Worm (Caenorhabditis elegans) whole organism, L4 larva: Measurements from ENCODE around the gene ttr-27.

ENCODE experiments used
- D1046.2 ChIP-seq: fragments of 200-800 bp; sonication (Bioruptor generic); IDR thresholded peaks from 2 replicates; pipeline ENCODE4 v1.3.6; 2022; ENCODE audit warnings: missing genetic modification characterization, missing compliant biosample characterization
- F37D6.2 ChIP-seq: sonication (generic microtip); optimal IDR thresholded peaks from 2 replicates; lab custom pipeline; 2016; ENCODE audit warnings: mild to moderate bottlenecking, missing genetic modification characterization, missing compliant biosample characterization
- F49E8.2 ChIP-seq: sonication (generic microtip); optimal IDR thresholded peaks from 2 replicates; lab custom pipeline; 2016; ENCODE audit warnings: missing compliant biosample characterization, mild to moderate bottlenecking, missing genetic modification characterization, borderline replicate concordance
- T20F7.1 ChIP-seq: fragments of 200-800 bp; sonication (Bioruptor generic); optimal IDR thresholded peaks from 2 replicates; lab custom pipeline; 2018; ENCODE audit warnings: mild to moderate bottlenecking, missing genetic modification characterization, missing compliant biosample characterization
- T26A8.4 ChIP-seq: fragments of 200-800 bp; sonication (Bioruptor generic); IDR thresholded peaks from 2 replicates; pipeline ENCODE4 v1.3.6; 2022; ENCODE audit warnings: missing genetic modification characterization, missing compliant biosample characterization
- aha-1 ChIP-seq: fragments of 150-350 bp; peaks from one replicate; lab custom pipeline; 2014; ENCODE audit warnings: missing biosample characterization, missing genetic modification characterization
- arid-1 ChIP-seq: fragments of 200-800 bp; sonication (Bioruptor generic); conservative IDR thresholded peaks from 2 replicates; pipeline ENCODE4 v1.3.6; 2022; ENCODE audit warnings: missing genetic modification reagents, missing genetic modification characterization, missing compliant biosample characterization
- attf-4 ChIP-seq: sonication (generic microtip); optimal IDR thresholded peaks from 3 replicates; lab custom pipeline; 2017; ENCODE audit warnings: missing biosample characterization, missing genetic modification characterization
- ceh-20 ChIP-seq: fragments of 200-800 bp; sonication (Bioruptor generic); IDR thresholded peaks from 2 replicates; pipeline ENCODE4 v1.3.6; 2022; ENCODE audit warnings: missing genetic modification reagents, missing genetic modification characterization, missing compliant biosample characterization
- ceh-32 ChIP-seq: sonication (generic microtip); optimal IDR thresholded peaks from 2 replicates; lab custom pipeline; 2016; ENCODE audit warnings: mild to moderate bottlenecking, missing genetic modification characterization, missing compliant biosample characterization; ENCODE audit not compliant: poor library complexity
- daf-16 ChIP-seq, 3 experiments: sonication (generic microtip); optimal IDR thresholded peaks; 2 replicates each; lab custom pipeline; 2016 to 2017; ENCODE audit warnings: missing genetic modification characterization in 3 of 3, missing genetic modification reagents in 3 of 3, mild to moderate bottlenecking in 2 of 3, missing compliant biosample characterization in 2 of 3, missing biosample characterization in 1 of 3, moderate library complexity in 1 of 3
- daf-8 ChIP-seq: fragments of 200-800 bp; sonication (Bioruptor generic); IDR thresholded peaks from 2 replicates; pipeline ENCODE4 v1.3.6; 2022; ENCODE audit warnings: missing genetic modification characterization, missing compliant biosample characterization
- dmd-6 ChIP-seq: fragments of 200-800 bp; sonication (Bioruptor generic); IDR thresholded peaks from 2 replicates; pipeline ENCODE4 v1.3.6; 2022; ENCODE audit warnings: missing genetic modification reagents, missing genetic modification characterization, missing compliant biosample characterization
- dpl-1 ChIP-seq: fragments of 150-350 bp; optimal IDR thresholded peaks from 2 replicates; lab custom pipeline; 2014; ENCODE audit warnings: missing biosample characterization, missing genetic modification reagents, missing genetic modification characterization
- dve-1 ChIP-seq: sonication (generic microtip); optimal IDR thresholded peaks from 2 replicates; lab custom pipeline; 2017; ENCODE audit warnings: antibody characterized with exemption, mild to moderate bottlenecking, missing genetic modification characterization, missing compliant biosample characterization; ENCODE audit not compliant: insufficient read depth
- egl-27 ChIP-seq: sonication (generic microtip); optimal IDR thresholded peaks from 3 replicates; lab custom pipeline; 2017; ENCODE audit warnings: missing biosample characterization, missing genetic modification reagents, missing genetic modification characterization
- hlh-11 ChIP-seq: fragments of 200-800 bp; sonication (Bioruptor generic); optimal IDR thresholded peaks from 2 replicates; lab custom pipeline; 2018; ENCODE audit warnings: mild to moderate bottlenecking, missing genetic modification characterization, missing compliant biosample characterization
- hlh-30 ChIP-seq: sonication (generic microtip); optimal IDR thresholded peaks from 2 replicates; lab custom pipeline; 2017; ENCODE audit warnings: antibody characterized with exemption, mild to moderate bottlenecking, missing genetic modification characterization, missing compliant biosample characterization; ENCODE audit not compliant: insufficient read depth
- hmg-1.1 ChIP-seq: fragments of 200-800 bp; sonication (Bioruptor generic); IDR thresholded peaks from 2 replicates; pipeline ENCODE4 v1.3.6; 2022; ENCODE audit warnings: missing genetic modification reagents, missing genetic modification characterization, missing compliant biosample characterization
- lin-1 ChIP-seq: fragments of 200-800 bp; sonication (Bioruptor generic); IDR thresholded peaks from 2 replicates; pipeline ENCODE4 v1.3.6; 2022; ENCODE audit warnings: missing genetic modification reagents, missing genetic modification characterization, missing compliant biosample characterization
- lin-13 ChIP-seq: fragments of 150-350 bp; optimal IDR thresholded peaks from 2 replicates; lab custom pipeline; 2014; ENCODE audit warnings: missing biosample characterization, missing genetic modification reagents, missing genetic modification characterization
- lin-29 ChIP-seq: fragments of 200-800 bp; sonication (Bioruptor generic); IDR thresholded peaks from 2 replicates; pipeline ENCODE4 v1.3.6; 2022; ENCODE audit warnings: missing genetic modification reagents, missing genetic modification characterization, missing compliant biosample characterization
- mdl-1 ChIP-seq, 2 experiments: fragments of 150-350 bp in 1 of 2; sonication (generic microtip) in 1 of 2; optimal IDR thresholded peaks; 2 replicates each; lab custom pipeline; 2014 to 2017; ENCODE audit warnings: missing biosample characterization in 2 of 2, missing genetic modification characterization in 2 of 2
- mxl-2 ChIP-seq: fragments of 200-800 bp; sonication (Bioruptor generic); conservative IDR thresholded peaks from 2 replicates; pipeline ENCODE4 v1.3.6; 2022; ENCODE audit warnings: missing genetic modification reagents, missing genetic modification characterization, missing compliant biosample characterization
- mxl-3 ChIP-seq: fragments of 200-800 bp; sonication (Bioruptor generic); optimal IDR thresholded peaks from 2 replicates; lab custom pipeline; 2018; ENCODE audit warnings: mild to moderate bottlenecking, missing genetic modification characterization, missing compliant biosample characterization
- nhr-102 ChIP-seq: sonication (generic microtip); optimal IDR thresholded peaks from 2 replicates; lab custom pipeline; 2016; ENCODE audit warnings: mild to moderate bottlenecking, missing genetic modification characterization, moderate library complexity, missing compliant biosample characterization
- nhr-111 ChIP-seq: fragments of 200-800 bp; sonication (Bioruptor generic); optimal IDR thresholded peaks from 2 replicates; lab custom pipeline; 2018; ENCODE audit warnings: mild to moderate bottlenecking, missing genetic modification characterization, missing compliant biosample characterization
- nhr-28 ChIP-seq: fragments of 150-350 bp; optimal IDR thresholded peaks from 2 replicates; lab custom pipeline; 2014; ENCODE audit warnings: missing biosample characterization, missing genetic modification characterization
- nhr-41 ChIP-seq: fragments of 200-800 bp; sonication (Bioruptor generic); IDR thresholded peaks from 2 replicates; pipeline ENCODE4 v1.3.6; 2022; ENCODE audit warnings: missing genetic modification reagents, missing genetic modification characterization, missing compliant biosample characterization
- nhr-42 ChIP-seq: fragments of 200-800 bp; sonication (Bioruptor generic); IDR thresholded peaks from 2 replicates; pipeline ENCODE4 v1.3.6; 2022; ENCODE audit warnings: missing genetic modification characterization, missing compliant biosample characterization
- nhr-48 ChIP-seq: sonication (generic microtip); optimal IDR thresholded peaks from 2 replicates; lab custom pipeline; 2016; ENCODE audit warnings: mild to moderate bottlenecking, missing genetic modification characterization, missing compliant biosample characterization
- nhr-77 ChIP-seq: fragments of 150-350 bp; optimal IDR thresholded peaks from 2 replicates; lab custom pipeline; 2014; ENCODE audit warnings: missing biosample characterization, missing genetic modification characterization
- php-3 ChIP-seq: fragments of 200-800 bp; sonication (Bioruptor generic); IDR thresholded peaks from 2 replicates; pipeline ENCODE4 v1.3.6; 2022; ENCODE audit warnings: missing genetic modification reagents, missing genetic modification characterization, missing compliant biosample characterization
- pqm-1 ChIP-seq: sonication (generic microtip); optimal IDR thresholded peaks from 2 replicates; lab custom pipeline; 2017; ENCODE audit warnings: missing biosample characterization, missing genetic modification characterization
- sdz-12 ChIP-seq: fragments of 200-800 bp; sonication (Bioruptor generic); optimal IDR thresholded peaks from 2 replicates; lab custom pipeline; 2018; ENCODE audit warnings: mild to moderate bottlenecking, missing genetic modification characterization, missing compliant biosample characterization
- skn-1 ChIP-seq: fragments of 150-350 bp; optimal IDR thresholded peaks from 2 replicates; lab custom pipeline; 2014; ENCODE audit warnings: missing biosample characterization, missing genetic modification characterization
- snpc-1.2 ChIP-seq: fragments of 200-800 bp; sonication (Bioruptor generic); IDR thresholded peaks from 2 replicates; pipeline ENCODE4 v1.3.6; 2022; ENCODE audit warnings: missing genetic modification reagents, missing genetic modification characterization, missing compliant biosample characterization
- tra-1 ChIP-seq: fragments of 200-800 bp; sonication (Bioruptor generic); IDR thresholded peaks from 2 replicates; pipeline ENCODE4 v1.3.6; 2022; ENCODE audit warnings: missing genetic modification reagents, missing genetic modification characterization, missing compliant biosample characterization
- unc-62 ChIP-seq, 3 experiments: fragments of 150-350 bp in 1 of 3; sonication (generic microtip); optimal IDR thresholded peaks in 2 of 3; peaks in 1 of 3; 1 replicate in 1 of 3; 2 replicates in 2 of 3; lab custom pipeline; 2014 to 2017; ENCODE audit warnings: missing biosample characterization in 3 of 3, missing genetic modification characterization in 3 of 3, missing genetic modification reagents in 3 of 3, missing genotype in 1 of 3
- zag-1 ChIP-seq: fragments of 150-350 bp; optimal IDR thresholded peaks from 2 replicates; lab custom pipeline; 2014; ENCODE audit warnings: missing biosample characterization, missing genetic modification characterization
- ztf-11 ChIP-seq: fragments of 150-350 bp; optimal IDR thresholded peaks from 2 replicates; lab custom pipeline; 2014; ENCODE audit warnings: missing biosample characterization, missing genetic modification characterization

The ttr-27 gene

ce11 chrV:12934976-12935375 is 31.1 kb upstream of the ttr-27 start, which contains the start of gene T16G1.7:
TSS of gene T16G1.7 (minus strand) at chrV:12935112.
- TF ChIP-seq T20F7.1 (GFP tag; lab: Kevin White, UChicago) (peak; percentile 13), arid-1 (GFP tag; lab: Robert Waterston, UW) (no peak), tra-1 (0 out of 2 replicates have a peak, but pooled peaks have one; percentile 42), pqm-1 (tag; lab: Kevin White, UChicago) (peak; percentile 98), ceh-20 (GFP tag; lab: Robert Waterston, UW) (no peak), daf-16 (GFP tag; optimal IDR thresholded peaks at IDR 0.05; lab: Kevin White, UChicago) (no peak), daf-16 (tag; optimal IDR thresholded peaks at IDR 0.05; lab: Kevin White, UChicago) (peak; percentile 77), mxl-3 (GFP tag; lab: Kevin White, UChicago) (peak; percentile 58), F37D6.2 (tag; lab: Kevin White, UChicago) (no peak), dmd-6 (GFP tag; lab: Robert Waterston, UW) (peak; percentile 96), sdz-12 (GFP tag; lab: Kevin White, UChicago) (no peak), T26A8.4 (GFP tag; lab: Robert Waterston, UW) (no peak), php-3 (GFP tag; lab: Robert Waterston, UW) (peak; percentile 68; the same call in 1 of the 2 replicates), nhr-28 (tag; lab: Kevin White, UChicago) (peak; percentile 96), hlh-30 (tag; lab: Kevin White, UChicago) (peak; percentile 15), nhr-111 (GFP tag; lab: Kevin White, UChicago) (no peak), nhr-41 (peak; percentile 54; the same call in 1 of the 2 replicates), unc-62 (GFP tag; optimal IDR thresholded peaks at IDR 0.05 in 1 of 2; lab: Kevin White, UChicago) (peak in 1 of 2 experiments; percentile 26), unc-62 (tag; optimal IDR thresholded peaks at IDR 0.05; lab: Kevin White, UChicago) (no peak), aha-1 (tag; lab: Kevin White, UChicago) (peak; percentile 29), egl-27 (no peak), nhr-77 (tag; lab: Kevin White, UChicago) (peak; percentile 68), zag-1 (tag; lab: Kevin White, UChicago) (no peak), hlh-11 (tag; lab: Kevin White, UChicago) (peak; percentile 82), dve-1 (peak; percentile 76), ztf-11 (no peak), nhr-48 (no peak), ceh-32 (no peak), nhr-102 (tag; lab: Kevin White, UChicago) (peak; percentile 66), lin-29 (no peak), mxl-2 (GFP tag; lab: Robert Waterston, UW) (no peak), daf-8 (no peak), mdl-1 (tag; optimal IDR thresholded peaks at IDR 0.05; lab: Kevin White, UChicago) (peak in 1 of 2 experiments; percentile 51), lin-1 (GFP tag; lab: Robert Waterston, UW) (peak; percentile 72; the same call in 1 of the 2 replicates), hmg-1.1 (GFP tag; lab: Robert Waterston, UW) (no peak), dpl-1 (GFP tag; lab: Kevin White, UChicago) (no peak)

ce11 chrV:12933654-12934053 is 29.8 kb upstream of the ttr-27 start:
- TF ChIP-seq pqm-1 (tag; lab: Kevin White, UChicago) (peak; percentile 47), D1046.2 (GFP tag; lab: Robert Waterston, UW) (no peak), tra-1 (no peak), attf-4 (no peak), snpc-1.2 (no peak), nhr-28 (tag; lab: Kevin White, UChicago) (peak; percentile 48), dmd-6 (GFP tag; lab: Robert Waterston, UW) (peak; percentile 70), F49E8.2 (tag; lab: Kevin White, UChicago) (no peak), dve-1 (peak; percentile 44), nhr-42 (GFP tag; lab: Robert Waterston, UW) (no peak), daf-16 (GFP tag; optimal IDR thresholded peaks at IDR 0.05; lab: Kevin White, UChicago) (no peak), daf-16 (tag; optimal IDR thresholded peaks at IDR 0.05; lab: Kevin White, UChicago) (peak; percentile 78), skn-1 (tag; lab: Kevin White, UChicago) (no peak), lin-13 (GFP tag; lab: Kevin White, UChicago) (no peak)
- TF ChIP-seq, all 104 proteins: peak for 5
